Fruit fly (Drosophila melanogaster) whole organism, wandering third instar larva: ENCODE data around the gene CG43332.

Source experiments
- CG9705 ChIP-seq: fragments of 200-800 bp; sonication (Bioruptor generic); optimal IDR thresholded peaks from 2 replicates; lab custom pipeline; 2018; ENCODE audit warnings: missing biosample characterization, mild to moderate bottlenecking, missing genetic modification characterization
- CrebA ChIP-seq: fragments of 200-800 bp; sonication (Bioruptor generic); optimal IDR thresholded peaks from 2 replicates; lab custom pipeline; 2016; ENCODE audit warnings: missing biosample characterization, mild to moderate bottlenecking, missing genetic modification characterization, borderline replicate concordance
- Hr78 ChIP-seq: fragments of >200 bp; optimal IDR thresholded peaks from 2 replicates; lab custom pipeline; 2017; ENCODE audit warnings: missing biosample characterization, missing genetic modification characterization
- Hr83 ChIP-seq: fragments of 200-300 bp; sonication (Bioruptor generic); optimal IDR thresholded peaks from 2 replicates; lab custom pipeline; 2016; ENCODE audit warnings: missing biosample characterization, mild to moderate bottlenecking, missing genetic modification characterization, moderate library complexity; ENCODE audit not compliant: poor library complexity, severe bottlenecking
- OdsH ChIP-seq: fragments of 200-800 bp; sonication (Bioruptor generic); optimal IDR thresholded peaks from 2 replicates; lab custom pipeline; 2016; ENCODE audit warnings: missing biosample characterization, mild to moderate bottlenecking, missing genetic modification characterization
- dl ChIP-seq, 2 experiments: fragments of 175-275, 200-275 bp in 1 of 2; fragments of 200-275 bp in 1 of 2; sonication (Bioruptor generic); optimal IDR thresholded peaks; lab custom pipeline; 2018; ENCODE audit warnings: mild to moderate bottlenecking in 2 of 2, missing biosample characterization in 2 of 2, missing genetic modification characterization in 2 of 2, moderate library complexity in 2 of 2; ENCODE audit not compliant: partially characterized antibody in 2 of 2, insufficient read depth in 1 of 2
- dmrt93B ChIP-seq: fragments of 200-800 bp; sonication (Bioruptor generic); optimal IDR thresholded peaks from 2 replicates; lab custom pipeline; 2018; ENCODE audit warnings: missing biosample characterization, mild to moderate bottlenecking, missing genetic modification characterization
- pan ChIP-seq: fragments of >200 bp; optimal IDR thresholded peaks from 2 replicates; lab custom pipeline; 2017
- psq ChIP-seq: fragments of 200-800 bp; sonication (Bioruptor generic); optimal IDR thresholded peaks from 3 replicates; lab custom pipeline; 2017; ENCODE audit warnings: missing biosample characterization, mild to moderate bottlenecking, missing genetic modification characterization, moderate library complexity
- woc ChIP-seq: sonication (Bioruptor generic); optimal IDR thresholded peaks from 2 replicates; lab custom pipeline; 2016; ENCODE audit warnings: missing biosample characterization, mild to moderate bottlenecking, missing genetic modification characterization

DNA sequence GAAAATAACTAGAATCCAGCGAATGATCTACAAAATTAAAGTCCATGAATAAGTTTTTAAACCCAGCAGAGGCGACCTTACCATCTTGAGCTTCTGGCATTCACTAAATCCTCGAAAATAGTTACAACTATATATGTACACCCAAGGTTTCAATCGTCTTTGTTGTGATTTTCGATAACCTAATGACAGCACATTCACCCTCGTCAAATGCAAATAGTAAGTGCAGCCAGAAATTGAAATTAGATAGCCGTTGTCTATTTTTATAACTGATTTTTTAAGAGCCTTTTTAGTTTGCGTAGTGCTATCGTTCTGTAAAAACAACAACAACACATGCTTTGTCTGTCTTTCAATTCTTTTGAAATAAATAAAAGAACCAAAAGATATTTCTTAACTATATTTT is at the start of gene CG43332:
- TF ChIP-seq pan (lab: Kevin White, UChicago) (no peak), CG9705 (GFP tag; lab: Kevin White, UChicago) (no peak), OdsH (GFP tag; lab: Kevin White, UChicago) (no peak), Hr78 (GFP tag; lab: Kevin White, UChicago) (no peak), Hr83 (GFP tag; lab: Kevin White, UChicago) (no peak), woc (GFP tag; lab: Kevin White, UChicago) (no peak), dmrt93B (GFP tag; lab: Kevin White, UChicago) (no peak), psq (GFP tag; lab: Kevin White, UChicago) (no peak), CrebA (GFP tag; lab: Kevin White, UChicago) (no peak), dl (GFP tag; optimal IDR thresholded peaks at IDR 0.05; lab: Kevin White, UChicago; ENCODE audit: insufficient read depth in 1 of 2, partially characterized antibody in 2 of 2) (no peak)
